Worm (Caenorhabditis elegans) whole organism, mixed stage, embryonic: Measurements from ENCODE around the gene srxa-10.

Source experiments
- M03D4.4 ChIP-seq: sonication (generic microtip); optimal IDR thresholded peaks from 2 replicates; lab custom pipeline; 2017; ENCODE audit warnings: mild to moderate bottlenecking, missing genetic modification characterization, missing compliant biosample characterization
- bed-3 ChIP-seq: fragments of 200-800 bp; sonication (Bioruptor generic); optimal IDR thresholded peaks from 3 replicates; lab custom pipeline; 2018; ENCODE audit warnings: mild to moderate bottlenecking, missing genetic modification characterization, moderate library complexity, missing compliant biosample characterization
- blmp-1 ChIP-seq: fragments of 150-350 bp; optimal IDR thresholded peaks from 2 replicates; lab custom pipeline; 2014; ENCODE audit warnings: missing biosample characterization, missing genetic modification characterization
- ceh-39 ChIP-seq: fragments of 150-350 bp; optimal IDR thresholded peaks from 2 replicates; lab custom pipeline; 2014; ENCODE audit warnings: missing biosample characterization, missing genetic modification characterization
- ceh-43 ChIP-seq: fragments of 200-800 bp; sonication (Bioruptor generic); optimal IDR thresholded peaks from 2 replicates; lab custom pipeline; 2018; ENCODE audit warnings: mild to moderate bottlenecking, missing genetic modification characterization, moderate library complexity, missing compliant biosample characterization
- ceh-83 ChIP-seq: fragments of 200-800 bp; sonication (Bioruptor generic); optimal IDR thresholded peaks from 2 replicates; lab custom pipeline; 2018; ENCODE audit warnings: mild to moderate bottlenecking, missing genetic modification characterization, missing compliant biosample characterization
- ces-1 ChIP-seq: fragments of 150-350 bp; optimal IDR thresholded peaks from 2 replicates; lab custom pipeline; 2014; ENCODE audit warnings: missing biosample characterization, missing genetic modification reagents, missing genetic modification characterization
- cnd-1 ChIP-seq: fragments of 200-800 bp; sonication (Bioruptor generic); optimal IDR thresholded peaks from 2 replicates; lab custom pipeline; 2018; ENCODE audit warnings: mild to moderate bottlenecking, missing genetic modification characterization, missing compliant biosample characterization
- drap-1 ChIP-seq: fragments of 200-800 bp; sonication (Bioruptor generic); optimal IDR thresholded peaks from 3 replicates; lab custom pipeline; 2018; ENCODE audit warnings: mild to moderate bottlenecking, missing genetic modification characterization, missing compliant biosample characterization
- elt-1 ChIP-seq: sonication (generic microtip); optimal IDR thresholded peaks from 2 replicates; lab custom pipeline; 2017; ENCODE audit warnings: missing genetic modification characterization, mild to moderate bottlenecking, missing compliant biosample characterization, antibody characterized with exemption, moderate library complexity, borderline replicate concordance; ENCODE audit not compliant: insufficient read depth
- elt-3 ChIP-seq: fragments of 150-350 bp; optimal IDR thresholded peaks from 2 replicates; lab custom pipeline; 2014; ENCODE audit warnings: missing biosample characterization, missing genetic modification characterization
- flh-1 ChIP-seq: fragments of 200-800 bp; sonication (Bioruptor generic); optimal IDR thresholded peaks from 2 replicates; lab custom pipeline; 2018; ENCODE audit warnings: mild to moderate bottlenecking, missing genetic modification characterization, moderate library complexity, missing compliant biosample characterization
- ham-2 ChIP-seq: fragments of 200-800 bp; sonication (Bioruptor generic); optimal IDR thresholded peaks from 2 replicates; lab custom pipeline; 2018; ENCODE audit warnings: mild to moderate bottlenecking, missing genetic modification characterization, missing compliant biosample characterization
- hlh-1 ChIP-seq: fragments of 150-350 bp; optimal IDR thresholded peaks from 2 replicates; lab custom pipeline; 2014; ENCODE audit warnings: missing biosample characterization, missing genetic modification reagents, missing genetic modification characterization
- lin-13 ChIP-seq: fragments of 150-350 bp; optimal IDR thresholded peaks from 2 replicates; lab custom pipeline; 2014; ENCODE audit warnings: missing biosample characterization, missing genetic modification characterization
- lin-32 ChIP-seq: fragments of 200-800 bp; sonication (Bioruptor generic); optimal IDR thresholded peaks from 2 replicates; lab custom pipeline; 2018; ENCODE audit warnings: mild to moderate bottlenecking, missing genetic modification characterization, missing compliant biosample characterization
- lsy-2 ChIP-seq: fragments of 150-350 bp; optimal IDR thresholded peaks from 2 replicates; lab custom pipeline; 2014; ENCODE audit warnings: missing biosample characterization, missing genetic modification characterization
- mab-5 ChIP-seq: fragments of 150-350 bp; optimal IDR thresholded peaks from 2 replicates; lab custom pipeline; 2014; ENCODE audit warnings: missing biosample characterization, missing genetic modification characterization
- mep-1 ChIP-seq: fragments of 150-350 bp; optimal IDR thresholded peaks from 2 replicates; lab custom pipeline; 2017; ENCODE audit warnings: missing biosample characterization, missing genetic modification reagents, missing genetic modification characterization, inconsistent platforms
- mls-2 ChIP-seq: sonication (generic microtip); optimal IDR thresholded peaks from 2 replicates; lab custom pipeline; 2016; ENCODE audit warnings: mild to moderate bottlenecking, missing genetic modification characterization, moderate library complexity, missing compliant biosample characterization
- nhr-12 ChIP-seq: fragments of 150-350 bp; optimal IDR thresholded peaks from 2 replicates; lab custom pipeline; 2014; ENCODE audit warnings: missing biosample characterization, missing genetic modification characterization
- nhr-2 ChIP-seq: fragments of 150-350 bp; optimal IDR thresholded peaks from 2 replicates; lab custom pipeline; 2014; ENCODE audit warnings: missing biosample characterization, missing genetic modification characterization
- nhr-237 ChIP-seq: fragments of 150-350 bp; optimal IDR thresholded peaks from 2 replicates; lab custom pipeline; 2014; ENCODE audit warnings: missing biosample characterization, missing genetic modification characterization
- nhr-28 ChIP-seq: fragments of 150-350 bp; optimal IDR thresholded peaks from 2 replicates; lab custom pipeline; 2014; ENCODE audit warnings: missing biosample characterization, missing genetic modification characterization
- nhr-76 ChIP-seq: sonication (generic microtip); optimal IDR thresholded peaks from 2 replicates; lab custom pipeline; 2017; ENCODE audit warnings: missing biosample characterization, missing genetic modification characterization
- pha-4 ChIP-seq: fragments of 150-350 bp; optimal IDR thresholded peaks from 2 replicates; lab custom pipeline; 2018; ENCODE audit warnings: missing biosample characterization, missing genetic modification reagents, missing genetic modification characterization
- sem-2 ChIP-seq: fragments of 200-800 bp; sonication (Bioruptor generic); optimal IDR thresholded peaks from 2 replicates; lab custom pipeline; 2018; ENCODE audit warnings: mild to moderate bottlenecking, missing genetic modification characterization, missing compliant biosample characterization
- snpc-4 ChIP-seq: fragments of 150-350 bp; optimal IDR thresholded peaks from 2 replicates; lab custom pipeline; 2014; ENCODE audit warnings: missing biosample characterization, missing genetic modification characterization
- sptf-1 ChIP-seq: sonication (generic microtip); optimal IDR thresholded peaks from 2 replicates; lab custom pipeline; 2017; ENCODE audit warnings: mild to moderate bottlenecking, missing genetic modification characterization, moderate library complexity, missing compliant biosample characterization
- tbx-8 ChIP-seq: fragments of 200-800 bp; sonication (Bioruptor generic); optimal IDR thresholded peaks from 2 replicates; lab custom pipeline; 2018; ENCODE audit warnings: mild to moderate bottlenecking, missing genetic modification characterization, moderate library complexity, missing compliant biosample characterization
- unc-120 ChIP-seq: sonication (generic microtip); optimal IDR thresholded peaks from 2 replicates; lab custom pipeline; 2017; ENCODE audit warnings: missing genetic modification characterization, missing compliant biosample characterization; ENCODE audit not compliant: poor library complexity, severe bottlenecking
- unc-39 ChIP-seq: fragments of 150-350 bp; optimal IDR thresholded peaks from 2 replicates; lab custom pipeline; 2014; ENCODE audit warnings: missing biosample characterization, missing genetic modification characterization
- unc-62 ChIP-seq: fragments of 150-350 bp; optimal IDR thresholded peaks from 2 replicates; lab custom pipeline; 2014; ENCODE audit warnings: missing biosample characterization, missing genetic modification reagents, missing genetic modification characterization
- zip-8 ChIP-seq: fragments of 150-350 bp; optimal IDR thresholded peaks from 2 replicates; lab custom pipeline; 2014; ENCODE audit warnings: missing biosample characterization, missing genetic modification characterization
- ztf-11 ChIP-seq: fragments of 150-350 bp; optimal IDR thresholded peaks from 2 replicates; lab custom pipeline; 2014; ENCODE audit warnings: missing biosample characterization, missing genetic modification characterization

srxa-10 gene

ce11 chrIII:9768023-9768422, 28.3 kb downstream of the srxa-10 start:
- TF ChIP-seq drap-1 (no peak), elt-1 (tag; lab: Kevin White, UChicago) (no peak), nhr-237 (tag; lab: Kevin White, UChicago) (no peak), lin-32 (GFP tag; lab: Kevin White, UChicago) (peak; percentile 24)

ce11 chrIII:9767095-9767494, 29.3 kb downstream of the srxa-10 start:
- TF ChIP-seq sem-2 (no peak), flh-1 (GFP tag; lab: Kevin White, UChicago) (no peak), ham-2 (GFP tag; lab: Kevin White, UChicago) (no peak), hlh-1 (tag; lab: Kevin White, UChicago) (no peak), unc-62 (GFP tag; lab: Kevin White, UChicago) (no peak), lsy-2 (tag; lab: Kevin White, UChicago) (no peak), nhr-28 (tag; lab: Kevin White, UChicago) (no peak), nhr-2 (tag; lab: Kevin White, UChicago) (no peak)

- TF ChIP-seq lsy-2 (tag; lab: Kevin White, UChicago), result peak; percentile 69
- no peak for TF ChIP-seq bed-3 (GFP tag; lab: Kevin White, UChicago)
- no peak for TF ChIP-seq zip-8
- TF ChIP-seq nhr-2 (tag; lab: Kevin White, UChicago), result no peak
- no peak for TF ChIP-seq lin-32 (GFP tag; lab: Kevin White, UChicago)
- TF ChIP-seq unc-62 (GFP tag; lab: Kevin White, UChicago), result peak; percentile 21
- no peak for TF ChIP-seq unc-120 (tag; lab: Kevin White, UChicago)
- peak; percentile 76 for TF ChIP-seq ces-1 (GFP tag; lab: Kevin White, UChicago)
- no peak for TF ChIP-seq nhr-28 (tag; lab: Kevin White, UChicago)
- TF ChIP-seq ceh-39, result peak; percentile 42
- no peak for TF ChIP-seq cnd-1
- no peak for TF ChIP-seq mep-1 (tag; lab: Kevin White, UChicago)
- no peak for TF ChIP-seq hlh-1 (tag; lab: Kevin White, UChicago)
Measured at ce11 chrIII:9766175-9766574, 30.2 kb downstream of the srxa-10 start, which contains the start of gene cbp-1. Gene cbp-1 (plus strand): TSS chrIII:9766509.

ce11 chrIII:9765465-9765900, 30.9 kb downstream of the srxa-10 start:
- TF ChIP-seq elt-3 (tag; lab: Kevin White, UChicago) (peak; percentile 45), cnd-1 (peak; percentile 94), M03D4.4 (tag; lab: Kevin White, UChicago) (peak; percentile 93), bed-3 (GFP tag; lab: Kevin White, UChicago) (peak; percentile 57), sem-2 (peak; percentile 82), blmp-1 (tag; lab: Kevin White, UChicago) (peak; percentile 48), nhr-76 (tag; lab: Kevin White, UChicago) (no peak), ztf-11 (tag; lab: Kevin White, UChicago) (peak; percentile 92), mep-1 (tag; lab: Kevin White, UChicago) (peak; percentile 95), flh-1 (GFP tag; lab: Kevin White, UChicago) (no peak), sptf-1 (tag; lab: Kevin White, UChicago) (peak; percentile 95), ceh-83 (GFP tag; lab: Kevin White, UChicago) (peak; percentile 94), mab-5 (tag; lab: Kevin White, UChicago) (peak; percentile 6), drap-1 (peak; percentile 95), mls-2 (peak; percentile 92), ceh-43 (GFP tag; lab: Kevin White, UChicago) (peak; percentile 80), hlh-1 (tag; lab: Kevin White, UChicago) (peak; percentile 70), ces-1 (GFP tag; lab: Kevin White, UChicago) (peak; percentile 71), unc-62 (GFP tag; lab: Kevin White, UChicago) (peak; percentile 81), nhr-28 (tag; lab: Kevin White, UChicago) (no peak), nhr-237 (tag; lab: Kevin White, UChicago) (peak; percentile 86), unc-39 (tag; lab: Kevin White, UChicago) (peak; percentile 39), lsy-2 (tag; lab: Kevin White, UChicago) (peak; percentile 99), lin-32 (GFP tag; lab: Kevin White, UChicago) (peak; percentile 83), tbx-8 (GFP tag; lab: Kevin White, UChicago) (peak; percentile 86), pha-4 (peak; percentile 98), nhr-2 (tag; lab: Kevin White, UChicago) (peak; percentile 25), nhr-12 (tag; lab: Kevin White, UChicago) (peak; percentile 75), lin-13 (tag; lab: Kevin White, UChicago) (peak; percentile 97), ceh-39 (peak; percentile 97), ham-2 (GFP tag; lab: Kevin White, UChicago) (peak; percentile 82), unc-120 (tag; lab: Kevin White, UChicago) (peak; percentile 91), snpc-4 (tag; lab: Kevin White, UChicago) (no peak), elt-1 (tag; lab: Kevin White, UChicago) (no peak), zip-8 (no peak)
- TF ChIP-seq, all 35 proteins: peak for 29
